Worm (Caenorhabditis elegans) whole organism, mixed stage, embryonic: ENCODE results near the gene C06E4.5.

Experiments used
- nhr-2 ChIP-seq: fragments of 150-350 bp; optimal IDR thresholded peaks from 2 replicates; lab custom pipeline; 2014; ENCODE audit warnings: missing biosample characterization, missing genetic modification characterization
- nhr-237 ChIP-seq: fragments of 150-350 bp; optimal IDR thresholded peaks from 2 replicates; lab custom pipeline; 2014; ENCODE audit warnings: missing biosample characterization, missing genetic modification characterization

DNA sequence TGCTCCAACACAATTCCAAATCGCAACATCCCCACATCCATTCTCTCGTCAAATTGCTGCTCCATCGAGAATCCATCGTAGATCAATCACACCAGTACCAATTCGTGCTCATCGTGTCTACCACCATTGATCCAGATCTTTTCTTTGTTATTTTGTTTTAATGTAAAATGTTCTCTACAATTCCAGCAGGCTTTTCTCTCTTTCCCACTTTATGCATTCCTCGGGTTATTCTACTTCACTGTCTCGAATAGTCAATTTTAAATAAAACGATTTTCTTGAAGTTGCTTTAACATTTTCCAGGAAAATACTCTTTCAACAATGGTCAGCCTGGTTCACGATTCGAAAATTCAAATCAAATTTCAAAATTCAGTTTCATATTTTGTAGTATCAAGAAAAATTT lies 28.2 kb downstream of the C06E4.5 start, which contains the start of gene C06E4.1:
- TF ChIP-seq nhr-2 (no peak), nhr-237 (no peak)
